Worm (Caenorhabditis elegans) whole organism, dauer: ENCODE data around the gene srx-47.

Source experiments
- unc-62 ChIP-seq: sonication (generic microtip); optimal IDR thresholded peaks from 2 replicates; lab custom pipeline; 2017; ENCODE audit warnings: missing biosample characterization, missing genetic modification reagents, missing genetic modification characterization

Gene srx-47

DNA sequence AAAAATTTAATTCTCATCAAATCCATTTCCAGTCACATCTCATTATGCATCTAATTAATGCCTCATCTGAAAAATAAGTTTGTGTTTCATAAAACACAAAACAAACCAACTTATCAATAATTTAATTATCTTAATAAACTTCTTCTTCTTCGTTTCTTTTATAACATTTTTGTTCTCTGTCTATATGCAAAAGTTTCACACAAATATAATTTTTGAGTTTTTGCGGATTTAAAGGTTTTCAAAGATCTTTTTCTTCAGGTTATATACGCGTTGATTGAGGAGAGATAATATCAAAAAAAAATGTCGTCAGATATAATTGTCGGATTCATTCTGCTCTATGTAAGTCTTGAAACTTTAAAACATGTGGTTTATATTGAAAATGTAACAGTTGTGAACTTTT lies at the start of gene srx-47:
Gene srx-47 (plus strand): TSS at position 301 of the 400 bp plus-strand sequence.
- TF ChIP-seq unc-62 (GFP tag; lab: Kevin White, UChicago), result no peak

DNA sequence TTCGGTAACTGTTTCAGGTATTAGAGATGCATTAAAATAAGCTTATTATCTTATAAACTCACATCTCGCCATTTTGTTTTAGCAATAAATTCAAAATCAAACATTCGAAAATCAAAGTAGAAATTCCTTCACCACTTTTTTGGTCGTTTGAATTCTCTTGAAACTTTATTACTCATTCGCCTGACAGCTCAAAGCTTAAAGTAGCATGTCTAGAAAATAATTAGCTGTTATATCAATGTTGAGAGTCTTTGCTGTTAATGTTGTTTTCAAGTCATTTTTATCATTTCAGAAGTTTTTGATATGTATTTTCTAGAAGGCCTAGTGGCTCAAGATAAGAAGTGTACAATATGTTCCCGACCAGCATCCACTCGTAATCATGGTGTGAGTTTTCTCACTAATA lies 46.8 kb upstream of the srx-47 start, which contains the start of gene nhr-39:
Gene nhr-39 (plus strand): TSS at position 301 of the 400 bp plus-strand sequence.
- no peak for TF ChIP-seq unc-62 (GFP tag; lab: Kevin White, UChicago)

DNA sequence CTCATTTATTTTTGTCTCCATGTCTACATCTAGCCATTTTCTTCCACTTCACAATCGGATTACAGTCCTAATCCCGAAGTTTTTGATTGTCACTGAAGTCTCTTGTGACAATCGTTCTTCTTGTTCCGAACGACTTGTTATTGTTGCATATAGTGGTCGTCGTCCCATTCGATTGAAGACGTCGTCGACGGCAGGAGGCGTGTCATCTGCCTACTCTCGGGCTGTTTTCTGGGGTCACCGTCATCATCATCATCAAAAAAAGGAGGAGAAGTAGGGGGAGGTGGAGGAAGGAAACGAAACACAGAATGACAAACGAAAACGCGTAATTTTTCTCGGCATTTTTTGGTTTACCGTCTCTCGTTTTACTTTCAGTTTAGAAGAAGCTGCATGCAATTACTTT lies 44.7 kb upstream of the srx-47 start, which contains the start of gene F44A2.3:
Gene F44A2.3 (plus strand): TSS at position 301 of the 400 bp plus-strand sequence.
- TF ChIP-seq unc-62 (GFP tag; lab: Kevin White, UChicago), result no peak

DNA sequence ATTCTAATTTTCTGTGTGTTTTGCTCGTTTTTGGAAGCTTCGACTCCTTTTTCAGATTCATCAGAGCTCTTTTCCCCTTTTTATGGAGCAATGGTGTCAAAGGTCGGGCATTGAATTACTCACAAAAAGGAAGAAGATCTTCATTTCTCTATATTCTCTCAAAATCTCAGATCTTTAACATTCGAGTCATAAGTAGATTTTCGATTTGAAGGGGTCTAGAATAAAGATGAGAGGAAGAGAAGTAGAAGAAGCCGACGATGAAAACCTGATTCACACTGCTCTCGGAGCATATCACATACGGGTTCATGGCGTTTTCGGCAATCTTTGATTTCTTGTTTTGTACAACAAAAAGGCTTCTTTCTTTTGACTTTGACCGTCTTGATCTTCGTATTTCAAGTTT lies 37.4 kb upstream of the srx-47 start:
- TF ChIP-seq unc-62 (GFP tag; lab: Kevin White, UChicago), result no peak

DNA sequence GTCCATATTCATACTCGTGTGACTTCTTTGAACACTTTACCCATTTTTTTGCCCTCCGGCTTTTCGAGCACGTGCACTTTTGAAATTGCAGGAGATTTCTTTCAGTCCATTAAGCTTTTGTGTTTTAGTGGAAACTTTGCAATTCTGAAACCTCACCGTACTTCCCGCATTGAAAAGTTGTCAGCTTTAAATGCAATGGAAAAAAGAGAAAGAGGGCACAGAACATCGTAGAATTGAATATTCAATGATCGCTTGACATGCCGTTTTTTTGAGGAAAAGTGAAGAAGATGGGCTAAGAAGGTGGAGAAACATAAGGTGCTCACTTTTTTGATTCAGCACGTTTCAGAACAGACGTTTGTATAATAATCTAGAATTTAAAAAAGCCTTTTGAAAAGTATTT lies 35.4 kb upstream of the srx-47 start:
- TF ChIP-seq unc-62 (GFP tag; lab: Kevin White, UChicago), result no peak

DNA sequence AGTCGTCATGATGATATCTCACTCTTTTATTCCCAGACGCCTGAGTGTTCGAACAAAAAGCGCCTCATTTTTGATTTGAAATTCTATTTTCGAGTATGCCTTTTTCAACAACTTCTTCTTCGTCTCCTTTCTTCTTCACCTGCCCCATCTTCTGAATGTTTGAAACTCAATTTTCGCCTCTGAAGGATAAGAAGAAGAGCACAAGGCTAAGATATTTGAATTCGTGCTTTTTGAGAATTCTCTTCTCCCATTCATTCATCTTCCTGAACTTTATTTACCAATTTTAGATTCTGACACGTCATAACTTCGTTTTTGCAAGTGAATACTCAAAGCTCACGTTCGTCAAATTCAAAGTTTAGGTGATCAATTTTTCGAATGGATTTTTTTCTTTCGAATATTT lies 32.8 kb upstream of the srx-47 start:
- TF ChIP-seq unc-62 (GFP tag; lab: Kevin White, UChicago), result no peak

DNA sequence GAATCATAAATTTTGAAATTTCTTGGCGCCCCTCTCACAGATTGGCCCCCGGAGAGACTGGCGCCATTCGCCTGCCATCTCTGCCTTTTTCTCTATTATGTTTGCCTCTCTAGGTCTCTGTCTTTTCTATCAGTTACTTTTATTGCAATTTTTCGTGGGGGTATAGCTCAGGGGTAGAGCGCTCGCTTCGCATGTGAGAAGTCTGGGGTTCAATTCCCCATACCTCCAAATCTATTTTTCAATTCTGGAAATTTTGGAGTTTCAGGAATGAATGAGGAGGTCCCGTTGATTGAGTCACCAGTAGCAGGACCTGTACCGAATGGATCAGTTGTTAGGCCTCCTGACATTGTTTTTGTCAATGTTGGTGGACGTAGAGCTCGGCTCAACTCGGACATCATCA lies 31.7 kb upstream of the srx-47 start, which contains the start of gene kvs-3:
Gene kvs-3 (plus strand): TSS at position 266 of the 400 bp plus-strand sequence.
- TF ChIP-seq unc-62 (GFP tag; lab: Kevin White, UChicago), result no peak

DNA sequence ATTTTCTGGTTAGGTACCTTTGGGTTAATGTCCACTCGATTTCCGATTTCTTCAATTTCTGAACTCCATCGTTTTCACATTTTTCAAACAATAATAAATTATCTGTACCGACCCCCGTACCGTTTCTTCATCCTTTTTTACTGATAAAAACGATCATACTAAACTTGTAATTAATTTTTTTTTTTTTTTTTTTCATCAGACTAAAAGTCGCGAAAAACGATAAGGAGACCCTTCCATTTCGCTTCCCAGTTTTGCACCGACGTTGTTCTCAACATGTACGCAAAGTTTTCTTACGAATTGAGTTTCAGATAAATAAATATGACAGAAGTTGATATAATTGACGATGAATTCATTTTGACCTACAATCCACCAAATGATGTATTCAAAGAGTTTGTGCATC lies 28.6 kb upstream of the srx-47 start, which contains the start of gene F44A2.7:
Gene F44A2.7 (plus strand): TSS at position 301 of the 400 bp plus-strand sequence.
- TF ChIP-seq unc-62 (GFP tag; lab: Kevin White, UChicago), result no peak

DNA sequence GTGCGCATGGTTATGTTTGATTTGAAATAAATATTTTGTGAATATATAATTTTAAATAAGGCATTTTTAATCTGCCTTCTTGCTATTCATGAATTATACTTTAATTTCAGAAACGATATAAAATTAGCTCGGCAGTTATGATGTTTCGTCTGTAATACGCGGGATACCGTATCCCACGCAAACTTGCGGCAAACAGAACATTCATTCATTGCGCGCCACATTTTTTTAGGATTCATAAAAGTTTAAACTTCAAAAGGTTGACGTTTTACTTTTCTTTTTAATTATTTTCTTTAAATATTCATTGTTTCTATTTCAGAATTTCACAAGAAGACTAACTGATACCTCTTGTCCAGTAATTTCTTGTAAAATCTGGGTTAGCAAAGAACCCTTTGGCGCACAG lies 26.9 kb upstream of the srx-47 start, which contains the start of gene tag-153:
Gene tag-153 (plus strand): TSS at position 200 of the 400 bp plus-strand sequence.
- no peak for TF ChIP-seq unc-62 (GFP tag; lab: Kevin White, UChicago)

DNA sequence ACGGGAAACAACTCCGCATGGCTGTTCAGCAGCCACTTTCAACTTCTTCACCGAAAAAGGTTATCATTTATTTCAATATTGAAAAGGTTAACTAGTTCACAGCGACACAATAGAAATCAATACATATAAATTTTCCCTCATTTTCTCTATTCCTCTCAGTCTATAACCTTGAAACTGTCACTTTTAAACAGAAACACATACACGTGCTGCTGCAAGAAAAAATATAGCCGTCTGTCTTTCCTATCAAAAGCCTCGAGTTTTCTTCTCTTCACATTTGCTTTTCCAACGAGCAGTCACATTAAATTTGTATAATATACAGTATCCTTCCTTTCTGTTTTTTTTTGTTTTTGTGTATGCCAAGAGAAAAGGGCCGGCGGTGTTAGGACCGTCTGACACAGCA lies 25.6 kb upstream of the srx-47 start:
- TF ChIP-seq unc-62 (GFP tag; lab: Kevin White, UChicago), result no peak

DNA sequence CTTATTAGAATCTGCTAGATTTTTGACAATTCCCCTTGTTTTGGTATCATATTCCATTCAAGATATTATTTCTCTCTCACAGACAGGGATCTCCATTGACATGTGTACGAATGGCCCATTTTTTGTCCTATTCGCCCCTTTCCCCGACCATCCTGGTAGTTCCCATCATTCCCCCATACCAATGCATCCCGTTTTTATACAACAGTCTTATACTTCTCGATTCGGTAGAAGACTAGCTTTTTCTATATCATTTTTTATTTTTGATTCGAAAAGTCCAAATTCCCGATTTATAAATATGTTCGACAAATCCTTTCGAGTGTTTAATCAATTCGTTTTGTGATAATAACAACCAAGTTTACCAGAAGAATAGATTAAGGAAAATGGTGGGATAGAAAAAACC lies 22.9 kb upstream of the srx-47 start:
- no peak for TF ChIP-seq unc-62 (GFP tag; lab: Kevin White, UChicago)

DNA sequence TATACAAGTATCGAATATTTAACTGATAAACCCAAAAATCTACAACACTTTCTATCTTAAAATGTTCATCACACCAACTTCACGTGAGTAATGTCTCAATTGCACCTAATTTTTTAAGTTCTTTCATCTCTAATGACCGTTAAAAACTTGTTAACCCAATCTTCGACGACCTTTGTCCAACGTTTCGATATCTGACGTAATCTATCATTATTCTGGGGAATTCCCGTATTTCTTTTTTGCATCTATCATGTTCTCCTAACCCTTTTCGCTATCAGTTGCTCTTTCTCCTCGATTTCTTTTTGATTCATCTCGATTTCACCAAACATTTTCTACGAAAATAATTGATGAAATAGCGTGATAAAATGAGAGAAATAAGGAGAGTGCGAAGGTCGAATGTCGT lies 22.1 kb upstream of the srx-47 start:
- TF ChIP-seq unc-62 (GFP tag; lab: Kevin White, UChicago), result no peak

DNA sequence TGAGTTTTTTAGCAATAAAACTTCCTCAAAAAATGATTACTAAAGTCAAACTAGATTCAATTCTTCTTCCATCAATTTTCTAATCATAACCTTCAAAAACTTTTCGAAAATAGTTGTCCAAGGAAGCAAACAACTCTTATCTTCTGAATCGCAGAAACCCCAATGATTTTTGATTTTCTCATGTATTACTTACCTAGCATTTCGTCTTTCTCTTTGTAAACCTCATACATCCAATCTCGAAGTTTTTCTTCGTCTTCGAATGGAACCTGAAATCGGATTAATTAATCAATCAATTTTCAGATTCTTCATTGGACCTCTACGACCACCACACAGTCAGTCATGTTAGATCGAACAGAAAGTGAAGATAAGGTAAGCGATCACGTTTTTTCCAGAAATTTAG lies 21.1 kb upstream of the srx-47 start, which contains the start of gene K07B1.4:
Gene K07B1.4 (plus strand): TSS at position 301 of the 400 bp plus-strand sequence.
- no peak for TF ChIP-seq unc-62 (GFP tag; lab: Kevin White, UChicago)

DNA sequence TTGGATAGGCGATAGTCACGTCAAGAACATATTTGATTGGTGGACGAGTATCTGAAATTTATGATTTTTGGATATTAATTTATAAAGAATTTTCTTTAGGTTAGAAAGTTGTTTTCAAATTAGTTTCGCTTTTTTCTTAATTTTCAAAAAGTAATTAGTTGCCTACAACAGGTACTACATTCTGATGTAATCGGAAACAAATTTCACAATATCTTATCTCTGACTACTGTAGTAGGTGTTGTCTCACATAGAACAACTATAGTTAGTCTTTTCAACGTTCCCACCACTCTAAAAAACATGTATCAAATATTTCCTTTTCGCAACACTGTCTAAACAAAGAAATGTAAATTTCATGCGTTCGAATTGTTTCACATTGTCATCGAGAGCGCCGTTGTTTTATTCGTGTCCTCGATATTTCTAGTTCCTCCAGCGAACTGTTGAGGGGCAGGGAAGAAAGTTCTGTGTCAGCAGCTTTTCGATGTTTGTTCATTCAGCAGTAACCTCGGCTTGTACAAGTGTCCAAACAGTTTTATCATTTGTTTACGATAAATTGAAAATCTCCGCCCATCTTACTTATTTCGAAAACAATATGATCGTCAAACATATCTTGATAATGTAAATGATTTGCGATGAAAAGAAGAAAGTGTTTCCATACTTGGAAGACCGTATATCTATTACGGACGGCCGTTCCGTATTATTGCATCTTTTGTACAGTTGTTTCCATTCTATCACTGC lies 20.4 kb upstream of the srx-47 start:
- no peak for TF ChIP-seq unc-62 (GFP tag; lab: Kevin White, UChicago)

DNA sequence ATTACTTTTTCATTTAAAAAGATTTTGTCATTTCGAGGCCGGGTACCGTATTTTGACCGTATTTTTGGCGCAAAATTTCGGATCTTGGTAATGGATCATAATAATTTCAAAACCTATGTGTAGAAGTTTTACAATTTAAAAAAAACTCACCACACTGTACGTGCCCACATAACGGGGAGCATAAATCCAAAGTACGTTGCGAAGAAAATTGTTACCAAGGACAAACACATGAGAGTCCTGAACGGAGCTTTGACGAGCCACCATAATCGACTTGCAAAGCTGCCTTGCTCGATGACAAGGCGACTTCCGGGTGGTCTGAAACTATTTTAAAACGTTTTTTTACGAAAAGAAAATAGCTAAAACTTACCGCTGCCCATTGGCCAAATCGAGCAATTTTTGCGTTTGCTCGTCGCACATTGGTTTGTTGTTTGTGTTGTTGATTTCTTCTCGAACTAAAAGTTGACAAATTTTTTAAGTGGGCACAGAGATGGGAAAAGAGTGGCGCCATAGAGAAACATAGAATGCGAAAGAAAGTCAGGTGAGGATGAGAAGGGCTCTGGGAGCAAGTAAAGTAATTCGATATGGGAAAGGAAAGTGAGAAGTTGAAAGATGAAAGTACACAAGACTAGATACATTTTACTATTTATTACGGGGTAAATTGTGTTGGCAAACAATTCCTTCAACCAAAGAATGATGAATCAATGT lies 17.0 kb upstream of the srx-47 start:
- TF ChIP-seq unc-62 (GFP tag; lab: Kevin White, UChicago), result no peak

DNA sequence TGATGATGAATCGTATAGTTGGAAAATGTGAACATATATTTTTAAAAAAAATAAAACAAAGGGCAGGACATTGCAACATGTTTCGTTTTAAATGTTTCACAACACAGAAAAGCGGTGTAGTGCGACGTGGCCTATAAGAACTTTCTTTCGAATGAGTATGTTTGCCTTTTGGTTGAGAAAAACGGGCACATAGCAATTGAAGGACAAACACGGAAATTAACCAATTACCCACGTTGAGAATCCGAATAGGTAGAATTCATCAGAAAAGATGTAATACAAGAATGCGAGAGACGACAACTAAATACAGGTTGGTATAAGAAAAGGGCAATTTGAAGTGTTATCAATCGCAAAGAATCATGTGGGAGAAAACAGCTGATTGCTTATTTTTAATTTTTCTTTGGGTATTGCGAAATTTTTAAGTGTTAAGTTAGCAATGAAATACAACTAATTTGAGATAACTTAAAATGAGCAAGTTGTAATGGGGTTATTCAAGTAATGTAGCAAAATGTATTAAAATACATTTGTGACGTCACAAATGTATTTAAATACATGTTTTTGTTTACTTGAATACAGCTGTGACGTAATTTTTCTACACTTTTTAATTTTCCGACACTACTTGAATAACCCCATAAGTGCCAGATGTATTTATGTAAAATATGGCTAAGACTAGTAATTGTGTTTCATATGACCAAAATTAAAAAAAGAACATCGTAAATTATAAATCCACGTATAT lies 16.3 kb upstream of the srx-47 start, which contains the start of gene acl-14:
Gene acl-14 (minus strand): TSS at position 316 of the 733 bp plus-strand sequence.
- no peak for TF ChIP-seq unc-62 (GFP tag; lab: Kevin White, UChicago)
